Fruit fly (Drosophila melanogaster) Kc167 (cell line): ENCODE data around the gene RpS27A.

Experiments
- Myc ChIP-seq: fragments of >200 bp; optimal IDR thresholded peaks from 2 replicates; lab custom pipeline; 2017; ENCODE audit warnings: missing external identifiers
- Sin3A ChIP-seq: fragments of >200 bp; optimal IDR thresholded peaks from 2 replicates; lab custom pipeline; 2018; ENCODE audit warnings: missing external identifiers
- h ChIP-seq: fragments of >200 bp; optimal IDR thresholded peaks from 3 replicates; lab custom pipeline; 2018; ENCODE audit warnings: missing external identifiers
- insv ChIP-seq: fragments of >200 bp; optimal IDR thresholded peaks from 3 replicates; lab custom pipeline; 2018; ENCODE audit warnings: missing external identifiers
- psq ChIP-seq: fragments of >200 bp; optimal IDR thresholded peaks from 2 replicates; lab custom pipeline; 2017; ENCODE audit warnings: missing external identifiers
- ttk ChIP-seq: sonication (Bioruptor generic); optimal IDR thresholded peaks from 2 replicates; lab custom pipeline; 2017; ENCODE audit warnings: missing external identifiers

DNA sequence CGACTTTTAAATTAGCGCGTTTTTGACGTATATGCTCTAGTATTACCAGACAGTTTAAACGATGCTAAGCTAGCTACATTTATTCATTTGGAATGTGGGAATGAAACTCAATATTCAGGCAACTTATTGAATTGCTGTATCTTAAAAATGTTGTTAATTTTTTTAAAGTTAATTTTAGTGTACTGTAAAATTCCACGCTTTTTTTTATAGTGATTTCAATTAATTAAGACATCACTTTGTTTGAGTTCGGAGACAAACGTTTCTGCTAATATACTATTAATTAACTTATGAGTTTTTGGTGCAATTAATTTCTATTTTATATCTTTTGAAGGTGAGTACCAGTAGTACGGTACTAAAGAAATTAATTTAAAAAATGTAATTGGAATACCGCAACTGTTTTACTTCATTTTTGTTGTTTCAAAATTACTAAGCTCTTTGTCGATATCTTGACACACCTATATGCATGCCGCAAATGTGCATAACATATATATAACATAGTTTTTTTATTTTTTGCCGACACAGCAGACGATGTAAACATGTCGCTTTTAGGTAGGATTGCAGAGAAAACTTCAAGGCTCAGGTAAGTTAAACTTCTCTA is 21.8 kb upstream of the RpS27A start, which contains the start of the genes Cdk1 and mRpS7:
- TF ChIP-seq psq (lab: Kevin White, UChicago) (no peak), h (lab: Kevin White, UChicago) (no peak), Myc (no peak), Sin3A (no peak), ttk (no peak), insv (lab: Kevin White, UChicago) (no peak)
